Worm (Caenorhabditis elegans): ENCODE results near the gene nhr-117.

- TF ChIP-seq ceh-9 (tag; optimal IDR thresholded peaks at IDR 0.05) (no peak), pha-4 (tag; optimal IDR thresholded peaks at IDR 0.05) (no peak), syd-9 (tag; optimal IDR thresholded peaks at IDR 0.05) (no peak), nfya-1 (tag; optimal IDR thresholded peaks at IDR 0.05) (no peak), pax-1 (tag; optimal IDR thresholded peaks at IDR 0.05) (no peak), hlh-30 (tag; optimal IDR thresholded peaks at IDR 0.05; ENCODE audit: insufficient read depth) (no peak), nhr-11 (tag; optimal IDR thresholded peaks at IDR 0.05) (no peak), ttx-3 (tag; optimal IDR thresholded peaks at IDR 0.05) (no peak), ama-1 (optimal IDR thresholded peaks at IDR 0.05) (no peak), lim-6 (tag; optimal IDR thresholded peaks at IDR 0.05) (no peak), sox-4 (tag; optimal IDR thresholded peaks at IDR 0.05) (no peak), lin-11 (tag; optimal IDR thresholded peaks at IDR 0.05) (no peak), ceh-22 (tag; optimal IDR thresholded peaks at IDR 0.05) (no peak)
These were observed 5.4 kb upstream of the nhr-117 start, which contains the start of gene nhr-237 for ce11 chrV:1626720-1627119.

Data from whole organism, late embryonic.